Fruit fly (Drosophila melanogaster) whole organism, embryonic: ENCODE data around the gene CG12560.
A peak's percentile ranks its signal among the peaks of the same experiment; 100 is the strongest.

ENCODE experiments used
- C15 ChIP-seq: fragments of 200-800 bp; sonication (Bioruptor generic); IDR thresholded peaks from 3 replicates; pipeline ENCODE4 v1.3.6; 2022; ENCODE audit warnings: missing biosample characterization, missing genetic modification characterization
- CG10274 ChIP-seq: fragments of 200-800 bp; sonication (Bioruptor generic); optimal IDR thresholded peaks from 3 replicates; lab custom pipeline; 2017; ENCODE audit warnings: missing biosample characterization, mild to moderate bottlenecking, missing genetic modification characterization
- CG12071 ChIP-seq: fragments of 200-800 bp; sonication (Bioruptor generic); optimal IDR thresholded peaks from 3 replicates; lab custom pipeline; 2018; ENCODE audit warnings: missing biosample characterization, mild to moderate bottlenecking, missing genetic modification characterization
- CG12942 ChIP-seq: fragments of 200-800 bp; sonication (Bioruptor generic); optimal IDR thresholded peaks from 3 replicates; lab custom pipeline; 2016; ENCODE audit warnings: missing biosample characterization, missing genetic modification characterization
- CG14860 ChIP-seq: fragments of 200-800 bp; sonication (Bioruptor generic); IDR thresholded peaks from 3 replicates; pipeline ENCODE4 v1.3.6; 2022; ENCODE audit warnings: missing biosample characterization, missing genetic modification characterization; ENCODE audit not compliant: partially characterized antibody
- CG15514 ChIP-seq: fragments of 200-800 bp; sonication (Bioruptor generic); optimal IDR thresholded peaks from 3 replicates; lab custom pipeline; 2017; ENCODE audit warnings: missing biosample characterization, missing genetic modification characterization, mild to moderate bottlenecking, moderate library complexity, missing genetic modification reagents
- CG15696 ChIP-seq: fragments of 200-800 bp; sonication (Bioruptor generic); optimal IDR thresholded peaks from 2 replicates; lab custom pipeline; 2019; ENCODE audit warnings: missing biosample characterization, mild to moderate bottlenecking, missing genetic modification characterization, moderate library complexity
- CG1603 ChIP-seq: fragments of 200-800 bp; sonication (Bioruptor generic); optimal IDR thresholded peaks from 2 replicates; lab custom pipeline; 2019; ENCODE audit warnings: missing biosample characterization, mild to moderate bottlenecking, missing genetic modification characterization, moderate library complexity
- CG1647 ChIP-seq: fragments of 200-800 bp; sonication (Bioruptor generic); optimal IDR thresholded peaks from 3 replicates; lab custom pipeline; 2016; ENCODE audit warnings: missing biosample characterization, missing genetic modification characterization
- CG3407 ChIP-seq: fragments of 200-800 bp; sonication (Bioruptor generic); optimal IDR thresholded peaks from 2 replicates; lab custom pipeline; 2018; ENCODE audit warnings: missing biosample characterization, mild to moderate bottlenecking, missing genetic modification characterization
- CG34422 ChIP-seq: fragments of 200-800 bp; sonication (Bioruptor generic); IDR thresholded peaks from 3 replicates; pipeline ENCODE4 v1.3.6; 2022; ENCODE audit warnings: missing biosample characterization, missing genetic modification characterization
- CG42726 ChIP-seq: fragments of 200-800 bp; sonication (Bioruptor generic); IDR thresholded peaks from 2 replicates; pipeline ENCODE4 v1.3.6; 2022; ENCODE audit warnings: missing biosample characterization, missing genetic modification characterization; ENCODE audit not compliant: partially characterized antibody
- CG4328 ChIP-seq: fragments of 200-800 bp; sonication (Bioruptor generic); optimal IDR thresholded peaks from 3 replicates; lab custom pipeline; 2017; ENCODE audit warnings: missing biosample characterization, missing genetic modification reagents, missing genetic modification characterization
- CG4360 ChIP-seq: fragments of 200-800 bp; sonication (Bioruptor generic); IDR thresholded peaks from 2 replicates; pipeline ENCODE4 v1.3.6; 2022; ENCODE audit warnings: missing biosample characterization, missing genetic modification characterization
- CG4617 ChIP-seq: fragments of 200-800 bp; sonication (Bioruptor generic); optimal IDR thresholded peaks from 3 replicates; lab custom pipeline; 2016; ENCODE audit warnings: missing biosample characterization, missing genetic modification characterization, borderline replicate concordance
- CG6654 ChIP-seq: fragments of 200-800 bp; sonication (Bioruptor generic); optimal IDR thresholded peaks from 2 replicates; lab custom pipeline; 2017; ENCODE audit warnings: missing biosample characterization, mild to moderate bottlenecking, missing genetic modification characterization
- CG6791 ChIP-seq: fragments of 200-800 bp; sonication (Bioruptor generic); IDR thresholded peaks from 3 replicates; pipeline ENCODE4 v1.3.6; 2022; ENCODE audit warnings: missing biosample characterization, missing genetic modification characterization; ENCODE audit not compliant: partially characterized antibody
- CG7987 ChIP-seq: fragments of 200-800 bp; sonication (Bioruptor generic); optimal IDR thresholded peaks from 2 replicates; lab custom pipeline; 2018; ENCODE audit warnings: missing biosample characterization, mild to moderate bottlenecking, missing genetic modification characterization, moderate library complexity
- CG8924 ChIP-seq: fragments of 200-800 bp; optimal IDR thresholded peaks from 3 replicates; lab custom pipeline; 2019; ENCODE audit warnings: missing biosample characterization, mild to moderate bottlenecking, missing genetic modification characterization, moderate library complexity
- D ChIP-seq, 2 experiments: fragments of 200-800 bp in 1 of 2; fragments of >200 bp in 1 of 2; sonication (Bioruptor generic) in 1 of 2; optimal IDR thresholded peaks; 2 replicates in 1 of 2; 3 replicates in 1 of 2; lab custom pipeline; 2017; ENCODE audit warnings: mild to moderate bottlenecking in 1 of 2, missing biosample characterization in 1 of 2, missing genetic modification characterization in 1 of 2, missing genetic modification reagents in 1 of 2
- Deaf1 ChIP-seq: fragments of 200-800 bp; optimal IDR thresholded peaks from 3 replicates; lab custom pipeline; 2019; ENCODE audit warnings: missing biosample characterization, mild to moderate bottlenecking, missing genetic modification characterization, moderate library complexity
- Doc2 ChIP-seq: fragments of 200-800 bp; sonication (Bioruptor generic); IDR thresholded peaks from 2 replicates; pipeline ENCODE4 v1.3.6; 2022; ENCODE audit warnings: missing biosample characterization, missing genetic modification characterization
- Fer1 ChIP-seq: fragments of 200-800 bp; sonication (Bioruptor generic); optimal IDR thresholded peaks from 2 replicates; lab custom pipeline; 2017; ENCODE audit warnings: missing biosample characterization, mild to moderate bottlenecking, missing genetic modification characterization
- HHEX ChIP-seq: fragments of 200-800 bp; sonication (Bioruptor generic); optimal IDR thresholded peaks from 3 replicates; lab custom pipeline; 2017; ENCODE audit warnings: missing biosample characterization, mild to moderate bottlenecking, missing genetic modification characterization, missing genetic modification reagents
- HLH4C ChIP-seq: fragments of 200-800 bp; sonication (Bioruptor generic); IDR thresholded peaks from 3 replicates; pipeline ENCODE4 v1.3.6; 2022; ENCODE audit warnings: missing biosample characterization, missing genetic modification characterization; ENCODE audit not compliant: partially characterized antibody
- Lhr ChIP-seq: fragments of 200-800 bp; sonication (Bioruptor generic); optimal IDR thresholded peaks from 3 replicates; lab custom pipeline; 2017; ENCODE audit warnings: mild to moderate bottlenecking, missing biosample characterization, missing genetic modification reagents, missing genetic modification characterization
- Opbp ChIP-seq: fragments of 200-800 bp; sonication (Bioruptor generic); IDR thresholded peaks from 3 replicates; pipeline ENCODE4 v1.3.6; 2022; ENCODE audit warnings: missing biosample characterization, missing genetic modification characterization; ENCODE audit not compliant: partially characterized antibody
- Rx ChIP-seq: fragments of 200-800 bp; sonication (Bioruptor generic); IDR thresholded peaks from 2 replicates; pipeline ENCODE4 v1.3.6; 2022; ENCODE audit warnings: missing biosample characterization, missing genetic modification characterization
- amos ChIP-seq: fragments of 200-800 bp; sonication (Bioruptor generic); IDR thresholded peaks from 2 replicates; pipeline ENCODE4 v1.3.6; 2022; ENCODE audit warnings: missing biosample characterization, missing genetic modification characterization; ENCODE audit not compliant: partially characterized antibody
- aop ChIP-seq: fragments of 200-800 bp; sonication (Bioruptor generic); IDR thresholded peaks from 2 replicates; pipeline ENCODE4 v1.3.6; 2022; ENCODE audit warnings: missing biosample characterization, missing genetic modification characterization
- ase ChIP-seq: fragments of 200-800 bp; sonication (Bioruptor generic); IDR thresholded peaks from 3 replicates; pipeline ENCODE4 v1.3.6; 2022; ENCODE audit warnings: missing biosample characterization, missing genetic modification characterization
- bab2 ChIP-seq: fragments of 200-800 bp; sonication (Bioruptor generic); optimal IDR thresholded peaks from 2 replicates; lab custom pipeline; 2016; ENCODE audit warnings: missing biosample characterization, missing genetic modification characterization
- cas ChIP-seq: fragments of 200-800 bp; sonication (Bioruptor generic); IDR thresholded peaks from 2 replicates; pipeline ENCODE4 v1.3.6; 2022; ENCODE audit warnings: missing biosample characterization, missing genetic modification characterization
- dm ChIP-seq: fragments of 200-800 bp; sonication (Bioruptor generic); optimal IDR thresholded peaks from 3 replicates; lab custom pipeline; 2016; ENCODE audit warnings: missing biosample characterization, missing genetic modification characterization
- ftz-f1 ChIP-seq: fragments of 200-800 bp; sonication (Bioruptor generic); optimal IDR thresholded peaks from 2 replicates; lab custom pipeline; 2016; ENCODE audit warnings: missing biosample characterization, missing genetic modification characterization
- lab ChIP-seq: fragments of 200-800 bp; sonication (Bioruptor generic); optimal IDR thresholded peaks from 3 replicates; lab custom pipeline; 2017; ENCODE audit warnings: missing biosample characterization, missing genetic modification characterization, mild to moderate bottlenecking, moderate library complexity, missing genetic modification reagents
- nerfin-2 ChIP-seq: fragments of 200-800 bp; sonication (Bioruptor generic); IDR thresholded peaks from 2 replicates; pipeline ENCODE4 v1.3.6; 2022; ENCODE audit warnings: missing biosample characterization, missing genetic modification characterization; ENCODE audit not compliant: partially characterized antibody
- onecut ChIP-seq: fragments of 200-800 bp; sonication (Bioruptor generic); IDR thresholded peaks from 2 replicates; pipeline ENCODE4 v1.3.6; 2022; ENCODE audit warnings: missing biosample characterization, missing genetic modification characterization
- pfk ChIP-seq: fragments of 200-800 bp; sonication (Bioruptor generic); optimal IDR thresholded peaks from 2 replicates; lab custom pipeline; 2018; ENCODE audit warnings: missing biosample characterization, mild to moderate bottlenecking, missing genetic modification characterization, moderate library complexity
- phol ChIP-seq: fragments of 200-800 bp; sonication (Bioruptor generic); optimal IDR thresholded peaks from 3 replicates; lab custom pipeline; 2018; ENCODE audit warnings: missing biosample characterization, mild to moderate bottlenecking, missing genetic modification characterization, moderate library complexity
- rib ChIP-seq: fragments of 200-800 bp; sonication (Bioruptor generic); IDR thresholded peaks from 2 replicates; pipeline ENCODE4 v1.3.6; 2022; ENCODE audit warnings: missing biosample characterization, missing genetic modification characterization
- sisA ChIP-seq: fragments of 200-800 bp; sonication (Bioruptor generic); IDR thresholded peaks from 2 replicates; pipeline ENCODE4 v1.3.6; 2022; ENCODE audit warnings: missing biosample characterization, missing genetic modification characterization
- sug ChIP-seq: fragments of 200-800 bp; optimal IDR thresholded peaks from 2 replicates; lab custom pipeline; 2019; ENCODE audit warnings: missing biosample characterization, mild to moderate bottlenecking, missing genetic modification characterization, moderate library complexity
- tna ChIP-seq: fragments of 200-800 bp; sonication (Bioruptor generic); IDR thresholded peaks from 2 replicates; pipeline ENCODE4 v1.3.6; 2022; ENCODE audit warnings: missing biosample characterization, missing genetic modification characterization; ENCODE audit not compliant: partially characterized antibody
- ttk ChIP-seq: fragments of 200-800 bp; sonication (Bioruptor generic); IDR thresholded peaks from 2 replicates; pipeline ENCODE4 v2.1.2; 2022; ENCODE audit warnings: missing biosample characterization, missing genetic modification characterization
- twi ChIP-seq: fragments of 200-800 bp; optimal IDR thresholded peaks from 2 replicates; lab custom pipeline; 2019; ENCODE audit warnings: missing biosample characterization, mild to moderate bottlenecking, missing genetic modification characterization, moderate library complexity
- wek ChIP-seq: fragments of 200-800 bp; sonication (Bioruptor generic); optimal IDR thresholded peaks from 3 replicates; lab custom pipeline; 2018; ENCODE audit warnings: missing biosample characterization, mild to moderate bottlenecking, missing genetic modification characterization, moderate library complexity
- zen ChIP-seq: fragments of 200-800 bp; sonication (Bioruptor generic); optimal IDR thresholded peaks from 3 replicates; lab custom pipeline; 2018; ENCODE audit warnings: missing biosample characterization, mild to moderate bottlenecking, missing genetic modification characterization, moderate library complexity

Gene CG12560

DNA sequence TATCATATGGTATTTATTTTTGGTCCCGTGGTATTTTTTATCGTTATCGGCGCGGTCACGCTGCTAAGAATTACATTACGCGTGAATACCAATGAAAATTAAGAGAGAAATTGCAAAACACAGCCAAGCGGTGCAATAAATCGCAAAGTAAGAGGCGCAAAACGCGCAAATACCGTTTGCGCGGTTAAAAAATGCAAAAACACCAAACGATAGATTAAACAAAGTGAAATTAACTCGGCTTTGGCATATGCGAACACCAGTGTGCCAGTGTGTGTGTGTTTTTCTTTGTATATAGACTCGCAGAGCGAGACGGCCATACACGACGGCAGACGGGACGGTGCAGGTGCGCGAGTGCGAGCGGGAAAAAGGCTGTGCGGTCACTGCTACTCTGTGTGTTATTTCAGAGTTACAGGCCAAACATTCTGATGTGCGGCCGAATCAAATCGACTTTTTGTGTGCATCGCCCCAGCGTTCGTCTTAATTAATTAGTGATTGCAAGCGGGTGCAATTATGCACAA lies 21.5 kb upstream of the CG12560 start, which contains the start of gene Cka (continued):
- TF ChIP-seq CG7987 (GFP tag; lab: Kevin White, UChicago) (peak; percentile 16), HLH4C (GFP tag; lab: Robert Waterston, UW) (no peak), Doc2 (GFP tag; lab: Robert Waterston, UW) (no peak), CG6791 (GFP tag; lab: Robert Waterston, UW) (no peak), onecut (GFP tag; lab: Robert Waterston, UW) (no peak), nerfin-2 (GFP tag; lab: Robert Waterston, UW) (no peak), ttk (GFP tag; lab: Robert Waterston, UW) (no peak), CG12071 (GFP tag; lab: Kevin White, UChicago) (peak; percentile 59), ftz-f1 (GFP tag; lab: Kevin White, UChicago) (peak; percentile 69), HHEX (peak; percentile 16), bab2 (no peak), Opbp (GFP tag; lab: Robert Waterston, UW) (no peak), Lhr (peak; percentile 30), CG4328 (GFP tag; lab: Kevin White, UChicago) (no peak), sisA (GFP tag; lab: Robert Waterston, UW) (no peak), CG1647 (GFP tag; lab: Kevin White, UChicago) (no peak), CG12942 (GFP tag; lab: Kevin White, UChicago) (no peak), CG14860 (GFP tag; lab: Robert Waterston, UW) (0 out of 3 replicates have a peak, but pooled peaks have one; percentile 15), rib (peak; percentile 69), zen (tag; lab: Kevin White, UChicago) (peak; percentile 7), CG15696 (tag; lab: Kevin White, UChicago) (no peak), CG34422 (GFP tag; lab: Robert Waterston, UW) (peak; percentile 85), phol (tag; lab: Kevin White, UChicago) (peak; percentile 7), CG4360 (GFP tag; lab: Robert Waterston, UW) (no peak), Deaf1 (tag; lab: Kevin White, UChicago) (peak; percentile 23), D (optimal IDR thresholded peaks at IDR 0.05; lab: Kevin White, UChicago) (peak; percentile 73), D (GFP tag; optimal IDR thresholded peaks at IDR 0.05; lab: Kevin White, UChicago) (no peak), amos (GFP tag; lab: Robert Waterston, UW) (peak; percentile 29; the same call in 1 of the 2 replicates), C15 (GFP tag; lab: Robert Waterston, UW) (no peak), Rx (GFP tag; lab: Robert Waterston, UW) (no peak), CG3407 (GFP tag; lab: Kevin White, UChicago) (no peak), CG10274 (GFP tag; lab: Kevin White, UChicago) (no peak), twi (tag; lab: Kevin White, UChicago) (peak; percentile 12), tna (GFP tag; lab: Robert Waterston, UW) (no peak; the same call in 1 of the 2 replicates), sug (tag; lab: Kevin White, UChicago) (no peak), Fer1 (GFP tag; lab: Kevin White, UChicago) (peak; percentile 43), ase (GFP tag; lab: Robert Waterston, UW) (0 out of 3 replicates have a peak, but pooled peaks have one; percentile 28), aop (GFP tag; lab: Robert Waterston, UW) (no peak), CG15514 (GFP tag; lab: Kevin White, UChicago) (peak; percentile 12), CG6654 (no peak), CG1603 (tag; lab: Kevin White, UChicago) (peak; percentile 9), CG4617 (GFP tag; lab: Kevin White, UChicago) (peak; percentile 93), wek (peak; percentile 40), dm (GFP tag; lab: Kevin White, UChicago) (peak; percentile 4), cas (GFP tag; lab: Robert Waterston, UW) (no peak), pfk (GFP tag; lab: Kevin White, UChicago) (peak; percentile 3), lab (GFP tag; lab: Kevin White, UChicago) (peak; percentile 46), CG42726 (GFP tag; lab: Robert Waterston, UW) (0 out of 2 replicates have a peak, but pooled peaks have one; percentile 27), CG8924 (tag; lab: Kevin White, UChicago) (peak; percentile 32)
